Fruit fly (Drosophila melanogaster) whole organism, prepupa: ENCODE measurements around the gene HGTX.

Experiments used
- Blimp-1 ChIP-seq: fragments of 200-800 bp; sonication (Bioruptor generic); optimal IDR thresholded peaks from 3 replicates; lab custom pipeline; 2017; ENCODE audit warnings: missing biosample characterization, missing genetic modification characterization, mild to moderate bottlenecking, moderate library complexity, missing genetic modification reagents
- CG11294 ChIP-seq: fragments of 200-800 bp; sonication (Bioruptor generic); IDR thresholded peaks from 2 replicates; pipeline ENCODE4 v1.3.6; 2022; ENCODE audit warnings: missing biosample characterization, missing genetic modification characterization
- CG11762 ChIP-seq: fragments of 200-800 bp; sonication (Bioruptor generic); optimal IDR thresholded peaks from 3 replicates; lab custom pipeline; 2016; ENCODE audit warnings: missing biosample characterization, missing genetic modification characterization; ENCODE audit not compliant: insufficient read depth
- CG11902 ChIP-seq: fragments of 200-800 bp; sonication (Bioruptor generic); optimal IDR thresholded peaks from 3 replicates; lab custom pipeline; 2016; ENCODE audit warnings: missing biosample characterization, missing genetic modification characterization
- CG15336 ChIP-seq: fragments of 200-800 bp; sonication (Bioruptor generic); IDR thresholded peaks from 2 replicates; pipeline ENCODE4 v1.3.6; 2022; ENCODE audit warnings: missing biosample characterization, missing genetic modification characterization
- CG1621 ChIP-seq: fragments of 200-800 bp; sonication (Bioruptor generic); optimal IDR thresholded peaks from 3 replicates; lab custom pipeline; 2018; ENCODE audit warnings: missing biosample characterization, mild to moderate bottlenecking, missing genetic modification characterization
- CG16779 ChIP-seq: fragments of 200-800 bp; sonication (Bioruptor generic); optimal IDR thresholded peaks from 3 replicates; lab custom pipeline; 2017; ENCODE audit warnings: missing biosample characterization, mild to moderate bottlenecking, missing genetic modification characterization
- CG3032 ChIP-seq: fragments of 200-800 bp; optimal IDR thresholded peaks from 2 replicates; lab custom pipeline; 2019; ENCODE audit warnings: missing biosample characterization, mild to moderate bottlenecking, missing genetic modification characterization, moderate library complexity
- CG32006 ChIP-seq: fragments of 200-800 bp; sonication (Bioruptor generic); optimal IDR thresholded peaks from 3 replicates; lab custom pipeline; 2017; ENCODE audit warnings: missing biosample characterization, mild to moderate bottlenecking, missing genetic modification characterization
- CG34406 ChIP-seq: fragments of 200-800 bp; sonication (Bioruptor generic); optimal IDR thresholded peaks from 3 replicates; lab custom pipeline; 2016; ENCODE audit warnings: missing biosample characterization, missing genetic modification characterization
- CG3919 ChIP-seq: fragments of 200-800 bp; sonication (Bioruptor generic); optimal IDR thresholded peaks from 3 replicates; lab custom pipeline; 2016; ENCODE audit warnings: missing biosample characterization, missing genetic modification characterization
- CG4318 ChIP-seq: fragments of 200-800 bp; sonication (Bioruptor generic); optimal IDR thresholded peaks from 3 replicates; lab custom pipeline; 2017; ENCODE audit warnings: missing biosample characterization, mild to moderate bottlenecking, missing genetic modification characterization
- CG6163 ChIP-seq: fragments of 200-800 bp; sonication (Bioruptor generic); IDR thresholded peaks from 3 replicates; pipeline ENCODE4 v1.3.6; 2022; ENCODE audit warnings: missing biosample characterization, missing genetic modification characterization
- CG6276 ChIP-seq: fragments of 200-800 bp; sonication (Bioruptor generic); optimal IDR thresholded peaks from 2 replicates; lab custom pipeline; 2017; ENCODE audit warnings: missing biosample characterization, mild to moderate bottlenecking, missing genetic modification characterization
- CG6808 ChIP-seq: fragments of 200-800 bp; sonication (Bioruptor generic); optimal IDR thresholded peaks from 3 replicates; lab custom pipeline; 2017; ENCODE audit warnings: missing biosample characterization, missing genetic modification characterization, mild to moderate bottlenecking, moderate library complexity, missing genetic modification reagents
- CG6854 ChIP-seq: fragments of 200-800 bp; sonication (Bioruptor generic); optimal IDR thresholded peaks from 2 replicates; lab custom pipeline; 2017; ENCODE audit warnings: missing biosample characterization, mild to moderate bottlenecking, missing genetic modification characterization
- CG7368 ChIP-seq: fragments of 200-800 bp; sonication (Bioruptor generic); optimal IDR thresholded peaks from 3 replicates; lab custom pipeline; 2016; ENCODE audit warnings: missing biosample characterization, missing genetic modification characterization
- CG8119 ChIP-seq: fragments of 200-800 bp; sonication (Bioruptor generic); IDR thresholded peaks from 3 replicates; pipeline ENCODE4 v1.3.6; 2022; ENCODE audit warnings: missing biosample characterization, missing genetic modification characterization
- CG8632 ChIP-seq: fragments of 200-800 bp; sonication (Bioruptor generic); optimal IDR thresholded peaks from 3 replicates; lab custom pipeline; 2016; ENCODE audit warnings: missing biosample characterization, missing genetic modification characterization
- CG9139 ChIP-seq: fragments of 200-800 bp; sonication (Bioruptor generic); optimal IDR thresholded peaks from 3 replicates; lab custom pipeline; 2017; ENCODE audit warnings: missing biosample characterization, mild to moderate bottlenecking, missing genetic modification characterization
- Eip78C ChIP-seq: fragments of 200-800 bp; sonication (Bioruptor generic); peaks from one replicate; lab custom pipeline; 2016; ENCODE audit warnings: missing biosample characterization, missing genetic modification characterization
- Gug ChIP-seq: fragments of 200-800 bp; sonication (Bioruptor generic); IDR thresholded peaks from 2 replicates; pipeline ENCODE4 v1.3.6; 2022; ENCODE audit warnings: missing biosample characterization, missing genetic modification characterization
- Hr38 ChIP-seq: sonication (Bioruptor generic); optimal IDR thresholded peaks from 2 replicates; lab custom pipeline; 2016; ENCODE audit warnings: missing biosample characterization, missing genetic modification characterization
- Hr4 ChIP-seq: fragments of 200-800 bp; sonication (Bioruptor generic); optimal IDR thresholded peaks from 3 replicates; lab custom pipeline; 2016; ENCODE audit warnings: missing biosample characterization, missing genetic modification characterization
- Lpt ChIP-seq: fragments of 200-800 bp; sonication (Bioruptor generic); optimal IDR thresholded peaks from 3 replicates; lab custom pipeline; 2016; ENCODE audit warnings: missing biosample characterization, missing genetic modification characterization
- Met ChIP-seq: fragments of 200-800 bp; sonication (Bioruptor generic); optimal IDR thresholded peaks from 3 replicates; lab custom pipeline; 2016; ENCODE audit warnings: missing biosample characterization, missing genetic modification characterization
- Smox ChIP-seq: fragments of 200-800 bp; sonication (Bioruptor generic); optimal IDR thresholded peaks from 3 replicates; lab custom pipeline; 2016; ENCODE audit warnings: missing biosample characterization, missing genetic modification characterization
- Sox102F ChIP-seq: fragments of 200-800 bp; sonication (Bioruptor generic); optimal IDR thresholded peaks from 2 replicates; lab custom pipeline; 2016; ENCODE audit warnings: missing biosample characterization, mild to moderate bottlenecking, missing genetic modification characterization
- Sox14 ChIP-seq: fragments of 200-800 bp; sonication (Bioruptor generic); optimal IDR thresholded peaks from 3 replicates; lab custom pipeline; 2016; ENCODE audit warnings: missing biosample characterization, missing genetic modification characterization
- Sox15 ChIP-seq: fragments of 200-800 bp; sonication (Bioruptor generic); optimal IDR thresholded peaks from 3 replicates; lab custom pipeline; 2016; ENCODE audit warnings: missing biosample characterization, missing genetic modification characterization
- achi ChIP-seq: fragments of 200-800 bp; sonication (Bioruptor generic); optimal IDR thresholded peaks from 3 replicates; lab custom pipeline; 2016; ENCODE audit warnings: missing biosample characterization, missing genetic modification characterization
- acj6 ChIP-seq: fragments of 200-800 bp; sonication (Bioruptor generic); optimal IDR thresholded peaks from 3 replicates; lab custom pipeline; 2016; ENCODE audit warnings: missing biosample characterization, missing genetic modification characterization
- cyc ChIP-seq: fragments of 200-800 bp; sonication (Bioruptor generic); optimal IDR thresholded peaks from 3 replicates; lab custom pipeline; 2016; ENCODE audit warnings: missing biosample characterization, missing genetic modification characterization
- dsx ChIP-seq: fragments of 200-800 bp; optimal IDR thresholded peaks from 3 replicates; lab custom pipeline; 2019; ENCODE audit warnings: missing biosample characterization, mild to moderate bottlenecking, missing genetic modification characterization, moderate library complexity; ENCODE audit not compliant: poor library complexity, severe bottlenecking
- fd59A ChIP-seq: fragments of 200-800 bp; sonication (Bioruptor generic); optimal IDR thresholded peaks from 2 replicates; lab custom pipeline; 2017; ENCODE audit warnings: missing biosample characterization, mild to moderate bottlenecking, missing genetic modification characterization, missing genetic modification reagents
- fd85E ChIP-seq: fragments of 200-800 bp; sonication (Bioruptor generic); optimal IDR thresholded peaks from 3 replicates; lab custom pipeline; 2016; ENCODE audit warnings: missing biosample characterization, missing genetic modification characterization
- fkh ChIP-seq: fragments of 200-800 bp; sonication (Bioruptor generic); optimal IDR thresholded peaks from 3 replicates; lab custom pipeline; 2017; ENCODE audit warnings: missing biosample characterization, mild to moderate bottlenecking, missing genetic modification characterization, moderate library complexity
- lz ChIP-seq: fragments of 200-800 bp; sonication (Bioruptor generic); optimal IDR thresholded peaks from 3 replicates; lab custom pipeline; 2016; ENCODE audit warnings: missing biosample characterization, missing genetic modification characterization
- net ChIP-seq: fragments of 200-800 bp; sonication (Bioruptor generic); optimal IDR thresholded peaks from 3 replicates; lab custom pipeline; 2016; ENCODE audit warnings: missing biosample characterization, missing genetic modification characterization
- pdm3 ChIP-seq: fragments of 200-800 bp; sonication (Bioruptor generic); optimal IDR thresholded peaks from 3 replicates; lab custom pipeline; 2016; ENCODE audit warnings: missing biosample characterization, missing genetic modification characterization
- spab ChIP-seq: fragments of 200-800 bp; sonication (Bioruptor generic); optimal IDR thresholded peaks from 2 replicates; lab custom pipeline; 2017; ENCODE audit warnings: missing biosample characterization, mild to moderate bottlenecking, missing genetic modification characterization, missing genetic modification reagents
- ss ChIP-seq, 2 experiments: fragments of 200-800 bp; sonication (Bioruptor generic); optimal IDR thresholded peaks; 2 replicates in 1 of 2; 3 replicates in 1 of 2; lab custom pipeline; 2017 to 2018; ENCODE audit warnings: mild to moderate bottlenecking in 2 of 2, missing biosample characterization in 2 of 2, missing genetic modification characterization in 2 of 2, moderate library complexity in 1 of 2
- svp ChIP-seq: fragments of 200-800 bp; sonication (Bioruptor generic); peaks from one replicate; lab custom pipeline; 2016; ENCODE audit warnings: missing biosample characterization, missing genetic modification characterization
- topi ChIP-seq: fragments of 200-800 bp; sonication (Bioruptor generic); optimal IDR thresholded peaks from 3 replicates; lab custom pipeline; 2016; ENCODE audit warnings: missing biosample characterization, missing genetic modification characterization
- vri ChIP-seq: fragments of 200-800 bp; sonication (Bioruptor generic); optimal IDR thresholded peaks from 3 replicates; lab custom pipeline; 2016; ENCODE audit warnings: missing biosample characterization, mild to moderate bottlenecking, missing genetic modification characterization

Gene HGTX

dm6 chr3L:14634773-14635563 lies 35.6 kb upstream of the HGTX start (continued):
- TF ChIP-seq net (GFP tag; lab: Kevin White, UChicago) (peak; percentile 56), CG3919 (GFP tag; lab: Kevin White, UChicago) (peak; percentile 80), Eip78C (GFP tag; lab: Kevin White, UChicago) (peak; percentile 96), Hr4 (GFP tag; lab: Kevin White, UChicago) (peak; percentile 7), Hr38 (GFP tag; lab: Kevin White, UChicago) (no peak), Gug (no peak), pdm3 (GFP tag; lab: Kevin White, UChicago) (peak; percentile 68), CG8119 (GFP tag; lab: Robert Waterston, UW) (peak; percentile 49; the same call in 2 of the 3 replicates), CG6276 (GFP tag; lab: Kevin White, UChicago) (no peak), CG32006 (GFP tag; lab: Kevin White, UChicago) (peak; percentile 42), Met (peak; percentile 86), CG8632 (GFP tag; lab: Kevin White, UChicago) (peak; percentile 89), CG9139 (GFP tag; lab: Kevin White, UChicago) (peak; percentile 70), lz (GFP tag; lab: Kevin White, UChicago) (peak; percentile 75), acj6 (GFP tag; lab: Kevin White, UChicago) (peak; percentile 83), dsx (GFP tag; lab: Kevin White, UChicago) (peak; percentile 83), CG1621 (tag; lab: Kevin White, UChicago) (peak; percentile 55), Sox14 (GFP tag; lab: Kevin White, UChicago) (peak; percentile 65), fkh (GFP tag; lab: Kevin White, UChicago) (peak; percentile 64), spab (peak; percentile 84), CG15336 (GFP tag; lab: Robert Waterston, UW) (peak; percentile 51), fd59A (GFP tag; lab: Kevin White, UChicago) (peak; percentile 76), Blimp-1 (peak; percentile 57), CG6163 (peak; percentile 58), CG11762 (GFP tag; lab: Kevin White, UChicago) (peak; percentile 61)

dm6 chr3L:14634019-14634772 lies 34.9 kb upstream of the HGTX start:
- peak; percentile 84 for TF ChIP-seq CG11902 (GFP tag; lab: Kevin White, UChicago)
- peak; percentile 84 for TF ChIP-seq CG32006 (GFP tag; lab: Kevin White, UChicago)
- TF ChIP-seq CG16779 (tag; lab: Kevin White, UChicago) = peak; percentile 78
- peak; percentile 88 for TF ChIP-seq CG9139 (GFP tag; lab: Kevin White, UChicago)
- TF ChIP-seq cyc (GFP tag; lab: Kevin White, UChicago) = peak; percentile 90
- TF ChIP-seq Smox (GFP tag; lab: Kevin White, UChicago) = peak; percentile 81
- peak; percentile 91 for TF ChIP-seq svp (GFP tag; lab: Kevin White, UChicago)
- TF ChIP-seq Hr4 (GFP tag; lab: Kevin White, UChicago) = peak; percentile 89
- TF ChIP-seq topi (GFP tag; lab: Kevin White, UChicago) = peak; percentile 92
- TF ChIP-seq Sox15 (GFP tag; lab: Kevin White, UChicago) = peak; percentile 72
- TF ChIP-seq CG6163 = peak; percentile 94
- peak; percentile 84 for TF ChIP-seq Sox102F (GFP tag; lab: Kevin White, UChicago)
- TF ChIP-seq CG34406 = peak; percentile 84
- peak; percentile 96 to 97 for TF ChIP-seq ss (GFP tag; optimal IDR thresholded peaks at IDR 0.05; lab: Kevin White, UChicago)
- peak; percentile 86 for TF ChIP-seq CG15336 (GFP tag; lab: Robert Waterston, UW)
- TF ChIP-seq achi (GFP tag; lab: Kevin White, UChicago) = peak; percentile 91
- TF ChIP-seq CG7368 = peak; percentile 89
- peak; percentile 79 for TF ChIP-seq Lpt
- peak; percentile 88 for TF ChIP-seq Met
- peak; percentile 94 for TF ChIP-seq CG6808
- TF ChIP-seq CG4318 (GFP tag; lab: Kevin White, UChicago) = peak; percentile 62
- peak; percentile 54; the same call in 1 of the 2 replicates for TF ChIP-seq CG11294 (GFP tag; lab: Robert Waterston, UW)
- TF ChIP-seq CG11762 (GFP tag; lab: Kevin White, UChicago) = peak; percentile 93
- TF ChIP-seq CG6854 (GFP tag; lab: Kevin White, UChicago) = peak; percentile 58
- TF ChIP-seq vri (GFP tag; lab: Kevin White, UChicago) = peak; percentile 74
- peak; percentile 96 for TF ChIP-seq CG3032
- TF ChIP-seq CG8119 (GFP tag; lab: Robert Waterston, UW) = peak; percentile 91
- TF ChIP-seq CG3919 (GFP tag; lab: Kevin White, UChicago) = peak; percentile 95
- TF ChIP-seq CG8632 (GFP tag; lab: Kevin White, UChicago) = peak; percentile 88
- TF ChIP-seq net (GFP tag; lab: Kevin White, UChicago) = peak; percentile 89
- TF ChIP-seq Sox14 (GFP tag; lab: Kevin White, UChicago) = peak; percentile 93
- TF ChIP-seq fd85E = peak; percentile 88
